Fruit fly (Drosophila melanogaster): ENCODE results near the gene Sur-8.

Gene Sur-8

dm6 chr3R:17371094-17371493 lies 31.2 kb downstream of the Sur-8 start:
- TF ChIP-seq CG32006 (GFP tag; optimal IDR thresholded peaks at IDR 0.05) (peak; percentile 38), CG11294 (GFP tag; IDR thresholded peaks at IDR 0.05) (peak; percentile 16; the same call in 1 of the 2 replicates), CG1621 (tag; optimal IDR thresholded peaks at IDR 0.05) (no peak), CG15336 (GFP tag; IDR thresholded peaks at IDR 0.05) (peak; percentile 35; the same call in 1 of the 2 replicates), CG6276 (GFP tag; optimal IDR thresholded peaks at IDR 0.05) (peak; percentile 12), esn (GFP tag; optimal IDR thresholded peaks at IDR 0.05) (no peak), CG10631 (GFP tag; optimal IDR thresholded peaks at IDR 0.05) (no peak), CG11902 (GFP tag; optimal IDR thresholded peaks at IDR 0.05) (no peak), Sox14 (GFP tag; optimal IDR thresholded peaks at IDR 0.05) (no peak), salr (GFP tag; optimal IDR thresholded peaks at IDR 0.05) (no peak), Blimp-1 (GFP tag; optimal IDR thresholded peaks at IDR 0.05) (no peak), Ets21C (GFP tag; optimal IDR thresholded peaks at IDR 0.05) (no peak), CG8319 (GFP tag; optimal IDR thresholded peaks at IDR 0.05) (no peak), spab (GFP tag; optimal IDR thresholded peaks at IDR 0.05) (no peak), CG10669 (GFP tag; optimal IDR thresholded peaks at IDR 0.05) (peak; percentile 4), net (GFP tag; optimal IDR thresholded peaks at IDR 0.05) (no peak), Lpt (GFP tag; optimal IDR thresholded peaks at IDR 0.05) (no peak), cyc (GFP tag; optimal IDR thresholded peaks at IDR 0.05) (no peak), CG6163 (GFP tag; IDR thresholded peaks at IDR 0.05) (0 out of 3 replicates have a peak, but pooled peaks have one; percentile 36), ss (GFP tag; optimal IDR thresholded peaks at IDR 0.05) (no peak), achi (GFP tag; optimal IDR thresholded peaks at IDR 0.05) (no peak), fd59A (GFP tag; optimal IDR thresholded peaks at IDR 0.05) (no peak), Sox102F (GFP tag; optimal IDR thresholded peaks at IDR 0.05) (no peak), Smox (GFP tag; optimal IDR thresholded peaks at IDR 0.05) (no peak), CG11762 (GFP tag; optimal IDR thresholded peaks at IDR 0.05; ENCODE audit: insufficient read depth) (no peak), dac (GFP tag; optimal IDR thresholded peaks at IDR 0.05) (no peak), CG34406 (GFP tag; optimal IDR thresholded peaks at IDR 0.05) (no peak), vri (GFP tag; optimal IDR thresholded peaks at IDR 0.05) (no peak), eg (GFP tag; IDR thresholded peaks at IDR 0.05) (peak; percentile 55; the same call in 2 of the 3 replicates), CG6854 (GFP tag; optimal IDR thresholded peaks at IDR 0.05) (no peak), Hr4 (GFP tag; optimal IDR thresholded peaks at IDR 0.05) (no peak), CG8119 (GFP tag; IDR thresholded peaks at IDR 0.05) (peak; percentile 53; the same call in 1 of the 3 replicates), Sox15 (GFP tag; optimal IDR thresholded peaks at IDR 0.05) (no peak), CG6792 (GFP tag; optimal IDR thresholded peaks at IDR 0.05) (no peak), fkh (GFP tag; optimal IDR thresholded peaks at IDR 0.05) (no peak), acj6 (GFP tag; optimal IDR thresholded peaks at IDR 0.05) (no peak), Eip75B (GFP tag; optimal IDR thresholded peaks at IDR 0.05) (no peak), CG3919 (GFP tag; optimal IDR thresholded peaks at IDR 0.05) (no peak), dsx (GFP tag; optimal IDR thresholded peaks at IDR 0.05; ENCODE audit: poor library complexity, severe bottlenecking) (no peak), Ets96B (tag; optimal IDR thresholded peaks at IDR 0.05) (peak; percentile 23), Gug (GFP tag; IDR thresholded peaks at IDR 0.05) (no peak), CG4318 (GFP tag; optimal IDR thresholded peaks at IDR 0.05) (no peak)

- TF ChIP-seq CG6854 (GFP tag; optimal IDR thresholded peaks at IDR 0.05) (no peak), OdsH (GFP tag; optimal IDR thresholded peaks at IDR 0.05) (no peak), CG10669 (GFP tag; optimal IDR thresholded peaks at IDR 0.05) (no peak)
Measured at dm6 chr3R:17366023-17366422, 36.3 kb downstream of the Sur-8 start, which contains the start of gene beat-IIa. Gene beat-IIa, minus strand, starts transcription at chr3R:17366119.

All from whole organism, prepupa.